Worm (Caenorhabditis elegans) whole organism, L3 larva: ENCODE data around the gene C33F10.11.

ENCODE experiments used
- aly-2 ChIP-seq: fragments of 150-350 bp; optimal IDR thresholded peaks from 2 replicates; lab custom pipeline; 2014; ENCODE audit warnings: missing biosample characterization, missing genetic modification characterization
- ama-1 ChIP-seq: fragments of 150-350 bp; optimal IDR thresholded peaks from 2 replicates; lab custom pipeline; 2018
- nhr-67 ChIP-seq: fragments of 150-350 bp; optimal IDR thresholded peaks from 2 replicates; lab custom pipeline; 2014; ENCODE audit warnings: missing biosample characterization, missing genetic modification characterization
- skn-1 ChIP-seq: fragments of 150-350 bp; optimal IDR thresholded peaks from 2 replicates; lab custom pipeline; 2014; ENCODE audit warnings: missing biosample characterization, missing genetic modification characterization
- snpc-4 ChIP-seq: fragments of 150-350 bp; optimal IDR thresholded peaks from 2 replicates; lab custom pipeline; 2014; ENCODE audit warnings: missing biosample characterization, missing genetic modification characterization

DNA sequence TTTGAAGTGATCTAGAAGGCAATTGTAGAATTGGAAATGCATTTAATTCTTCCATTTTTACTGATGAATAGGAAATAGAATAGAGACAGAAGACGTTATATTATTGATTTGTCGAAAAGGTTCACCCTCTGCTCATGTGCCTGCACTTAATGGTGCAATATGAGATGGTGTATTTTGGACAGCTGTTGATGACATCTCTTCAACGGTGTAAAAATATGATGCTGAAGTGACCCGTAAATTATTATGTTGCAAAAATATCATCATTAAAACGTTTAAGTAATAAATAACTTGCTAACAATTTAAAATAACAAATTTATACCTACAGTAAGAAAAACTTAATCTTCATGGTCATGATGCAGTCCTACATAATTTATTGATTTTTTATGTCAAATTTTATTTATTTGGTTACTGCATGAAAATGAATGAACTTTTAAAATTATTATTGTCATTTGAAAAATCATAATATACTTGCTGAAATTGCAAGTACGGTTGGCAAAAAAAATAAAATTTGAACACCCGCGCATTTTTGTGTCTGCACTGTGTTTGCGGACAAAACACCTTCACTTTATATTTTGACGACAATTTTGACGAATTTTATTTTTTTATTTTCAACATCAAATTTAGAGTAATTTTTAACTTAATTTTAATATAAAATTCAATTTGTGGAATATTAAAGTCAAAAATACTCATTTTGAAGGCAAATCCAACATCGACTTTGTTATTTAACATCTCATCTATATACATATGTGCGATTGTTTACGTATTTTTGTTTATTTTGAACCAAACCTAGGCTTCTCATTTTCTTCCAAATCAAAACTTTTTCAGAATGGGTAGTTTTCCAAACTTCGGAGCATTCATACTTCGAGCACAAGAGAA lies 6.7 kb downstream of the C33F10.11 start, which contains the start of the genes fbxb-88 and tbck-1:
- TF ChIP-seq ama-1 (lab: Kevin White, UChicago) (no peak), aly-2 (no peak), snpc-4 (tag; lab: Kevin White, UChicago) (no peak), skn-1 (no peak), nhr-67 (tag; lab: Kevin White, UChicago) (no peak)
